Fruit fly (Drosophila melanogaster): Measurements from ENCODE around the gene sina.

- TF ChIP-seq Dll (optimal IDR thresholded peaks at IDR 0.05) (no peak), psq (optimal IDR thresholded peaks at IDR 0.05) (no peak)
These were observed at the start of gene sina for dm6 chr3L:16853533-16854386.
